Fruit fly (Drosophila melanogaster): Measurements from ENCODE around the gene Polr2H.

- TF ChIP-seq psq (optimal IDR thresholded peaks at IDR 0.05) (no peak), Dll (optimal IDR thresholded peaks at IDR 0.05) (no peak), usp (GFP tag; optimal IDR thresholded peaks at IDR 0.05) (no peak), EcR (GFP tag; optimal IDR thresholded peaks at IDR 0.05) (no peak), CG8478 (optimal IDR thresholded peaks at IDR 0.05) (no peak)
These were observed 49.0 kb upstream of the Polr2H start, which contains the start of the genes Als2 and CG11248 for dm6 chr3L:21679687-21680086.

All from whole organism.